Worm (Caenorhabditis elegans): ENCODE results near the gene R13A1.5.

Gene R13A1.5

ce11 chrIV:7195734-7196133, 4.1 kb upstream of the R13A1.5 start, which contains the start of gene best-16:
Gene best-16, minus strand, starts transcription at chrIV:7195834.
- no peak for TF ChIP-seq T22C8.4 (GFP tag; IDR thresholded peaks at IDR 0.05)

ce11 chrIV:7190409-7190808, 1.2 kb downstream of the R13A1.5 start:
- no peak for TF ChIP-seq ztf-23 (GFP tag; IDR thresholded peaks at IDR 0.05)
- no peak for TF ChIP-seq klf-2 (GFP tag; conservative IDR thresholded peaks at IDR 0.05)
- TF ChIP-seq med-1 (GFP tag; optimal IDR thresholded peaks at IDR 0.05; ENCODE audit: insufficient read depth) = no peak
- no peak for TF ChIP-seq flt-1 (GFP tag; IDR thresholded peaks at IDR 0.05)

- TF ChIP-seq ztf-29 (GFP tag; IDR thresholded peaks at IDR 0.05) (no peak), ztf-23 (GFP tag; IDR thresholded peaks at IDR 0.05) (no peak), flt-1 (GFP tag; IDR thresholded peaks at IDR 0.05) (no peak), tab-1 (GFP tag; IDR thresholded peaks at IDR 0.05) (no peak), ref-1 (GFP tag; conservative IDR thresholded peaks at IDR 0.05) (no peak), klf-2 (GFP tag; conservative IDR thresholded peaks at IDR 0.05) (no peak), cog-1 (tag; optimal IDR thresholded peaks at IDR 0.05) (no peak), med-1 (GFP tag; optimal IDR thresholded peaks at IDR 0.05; ENCODE audit: insufficient read depth) (no peak), T22C8.4 (GFP tag; IDR thresholded peaks at IDR 0.05) (no peak)
Observed at ce11 chrIV:7188528-7189422, 2.9 kb downstream of the R13A1.5 start, which contains the start of gene srlf-7. Gene srlf-7, plus strand, starts transcription at chrIV:7189287.

- TF ChIP-seq ztf-23 (GFP tag; IDR thresholded peaks at IDR 0.05) (no peak), T22C8.4 (GFP tag; IDR thresholded peaks at IDR 0.05) (no peak), ref-1 (GFP tag; conservative IDR thresholded peaks at IDR 0.05) (no peak), cog-1 (tag; optimal IDR thresholded peaks at IDR 0.05) (no peak), flt-1 (GFP tag; IDR thresholded peaks at IDR 0.05) (no peak), tab-1 (GFP tag; IDR thresholded peaks at IDR 0.05) (no peak), med-1 (GFP tag; optimal IDR thresholded peaks at IDR 0.05; ENCODE audit: insufficient read depth) (no peak), ztf-29 (GFP tag; IDR thresholded peaks at IDR 0.05) (no peak)
Observed at ce11 chrIV:7188030-7188429, 3.6 kb downstream of the R13A1.5 start, which contains the start of gene C42D4.13. Gene C42D4.13, minus strand, starts transcription at chrIV:7188130.

DNA sequence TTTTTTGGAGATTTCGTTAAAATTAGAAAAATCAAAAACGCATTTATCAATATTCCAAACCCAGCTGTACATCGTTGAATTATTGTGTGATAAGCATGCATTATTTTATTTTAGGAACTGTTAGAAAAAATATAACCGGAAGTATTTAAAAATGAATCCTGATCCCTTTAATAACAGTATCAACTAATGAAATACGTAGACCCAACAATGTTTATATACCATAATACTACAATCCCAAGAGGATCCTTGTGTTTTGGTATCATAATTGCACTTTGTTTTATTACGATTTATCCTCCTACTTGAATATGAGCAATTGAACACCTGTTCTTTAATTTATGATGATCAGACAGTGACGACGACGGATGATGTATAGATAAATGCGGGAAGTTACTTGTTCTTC, 4.9 kb downstream of the R13A1.5 start, which contains the start of gene str-249:
TSS of gene str-249 (minus strand) at position 101 of the 400 bp plus-strand sequence.
- no peak for TF ChIP-seq cog-1 (tag; optimal IDR thresholded peaks at IDR 0.05)

DNA sequence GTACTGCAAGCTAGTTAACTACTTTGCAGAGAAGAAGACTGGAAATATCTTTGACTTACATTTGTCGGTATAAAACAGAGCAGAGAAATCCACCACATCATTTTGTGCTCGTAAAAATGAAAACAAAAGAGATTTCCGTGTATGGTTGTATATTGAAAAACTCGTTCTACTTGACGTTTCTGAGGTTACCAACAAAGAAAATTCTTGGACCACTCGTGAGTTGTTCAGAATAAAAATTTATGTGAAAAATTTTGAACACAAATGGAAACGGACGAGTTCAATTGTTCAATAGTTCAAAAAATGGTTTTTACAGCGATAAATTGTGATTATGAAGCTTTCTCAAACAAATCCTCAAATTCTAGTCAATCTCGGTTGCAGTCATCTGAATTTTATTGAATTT, 7.0 kb downstream of the R13A1.5 start, which contains the start of gene clec-179:
TSS of gene clec-179 (minus strand) at position 101 of the 400 bp plus-strand sequence.
- TF ChIP-seq tab-1 (GFP tag; IDR thresholded peaks at IDR 0.05) (no peak), cog-1 (tag; optimal IDR thresholded peaks at IDR 0.05) (no peak), ztf-23 (GFP tag; IDR thresholded peaks at IDR 0.05) (no peak)

DNA sequence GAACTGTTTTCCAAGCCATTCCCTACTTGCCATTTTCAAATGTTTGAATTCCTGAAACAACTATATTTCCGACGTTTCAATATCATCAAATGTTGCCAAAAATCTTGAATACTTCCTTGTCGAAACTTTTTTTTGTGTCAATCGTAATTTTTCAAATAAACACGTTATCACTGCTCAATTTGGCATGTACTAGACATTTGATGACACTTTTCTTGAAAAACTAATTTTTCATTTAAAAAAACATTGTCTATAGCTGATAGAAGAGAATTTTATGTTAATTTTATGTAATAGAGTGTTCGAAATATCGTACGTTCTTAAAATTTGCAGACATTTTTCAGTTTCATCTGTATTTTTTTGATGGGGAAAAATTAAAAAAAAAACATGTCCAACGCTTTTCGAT, 8.8 kb downstream of the R13A1.5 start:
- TF ChIP-seq ref-1 (GFP tag; conservative IDR thresholded peaks at IDR 0.05) (no peak), klf-2 (GFP tag; conservative IDR thresholded peaks at IDR 0.05) (no peak), cog-1 (tag; optimal IDR thresholded peaks at IDR 0.05) (no peak), flt-1 (GFP tag; IDR thresholded peaks at IDR 0.05) (no peak)

DNA sequence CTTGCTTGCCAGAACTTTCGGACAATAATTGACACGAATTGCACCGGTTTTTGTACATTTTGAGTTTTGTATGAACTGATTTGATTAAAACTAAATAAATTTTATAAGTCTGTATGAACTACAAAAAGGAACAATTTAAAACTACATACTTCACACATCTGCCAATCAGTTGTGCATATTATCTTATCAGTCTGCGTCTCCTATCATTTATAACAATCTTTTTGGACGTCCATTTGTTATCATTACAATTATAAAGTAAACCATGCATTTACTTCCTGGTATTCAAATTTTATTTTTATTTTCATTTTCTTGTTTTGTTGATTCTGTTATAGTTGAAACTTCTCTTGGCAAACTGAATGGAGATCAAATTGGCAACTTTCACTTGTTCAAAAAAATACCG, 11.3 kb downstream of the R13A1.5 start, which contains the start of gene cest-10:
TSS of gene cest-10 (plus strand) at position 254 of the 400 bp plus-strand sequence.
- TF ChIP-seq ztf-29 (GFP tag; IDR thresholded peaks at IDR 0.05) = no peak
- no peak for TF ChIP-seq T22C8.4 (GFP tag; IDR thresholded peaks at IDR 0.05)
- TF ChIP-seq cog-1 (tag; optimal IDR thresholded peaks at IDR 0.05) = no peak
- no peak for TF ChIP-seq ref-1 (GFP tag; conservative IDR thresholded peaks at IDR 0.05)
- no peak for TF ChIP-seq tab-1 (GFP tag; IDR thresholded peaks at IDR 0.05)
- no peak for TF ChIP-seq klf-2 (GFP tag; conservative IDR thresholded peaks at IDR 0.05)
- no peak for TF ChIP-seq med-1 (GFP tag; optimal IDR thresholded peaks at IDR 0.05; ENCODE audit: insufficient read depth)

DNA sequence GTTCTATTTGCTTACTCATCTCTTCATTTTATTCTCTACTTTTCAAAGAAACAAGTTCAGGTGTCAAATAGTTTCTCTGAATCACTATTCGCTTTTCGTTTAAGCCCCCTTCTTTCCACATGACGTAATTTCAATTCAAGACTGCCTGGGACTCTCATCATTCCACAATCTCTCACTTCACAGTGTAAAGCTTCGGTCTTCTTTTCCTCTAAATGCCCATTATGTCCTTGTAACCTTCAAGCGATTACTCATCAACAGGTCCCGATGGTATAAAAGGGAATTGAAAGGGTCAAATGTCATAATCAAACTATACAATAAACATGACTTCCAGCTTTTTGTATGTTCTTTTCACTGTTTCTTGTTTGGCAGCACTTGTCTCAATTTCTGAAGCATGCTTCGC, 12.7 kb downstream of the R13A1.5 start, which contains the start of gene C42D4.3:
TSS of gene C42D4.3 (plus strand) at position 298 of the 400 bp plus-strand sequence.
- TF ChIP-seq klf-2 (GFP tag; conservative IDR thresholded peaks at IDR 0.05) (no peak), cog-1 (tag; optimal IDR thresholded peaks at IDR 0.05) (no peak), ref-1 (GFP tag; conservative IDR thresholded peaks at IDR 0.05) (no peak), med-1 (GFP tag; optimal IDR thresholded peaks at IDR 0.05; ENCODE audit: insufficient read depth) (no peak), tab-1 (GFP tag; IDR thresholded peaks at IDR 0.05) (no peak), ztf-23 (GFP tag; IDR thresholded peaks at IDR 0.05) (no peak), flt-1 (GFP tag; IDR thresholded peaks at IDR 0.05) (no peak), ztf-29 (GFP tag; IDR thresholded peaks at IDR 0.05) (no peak), T22C8.4 (GFP tag; IDR thresholded peaks at IDR 0.05) (no peak)

ce11 chrIV:7176887-7177286, 14.8 kb downstream of the R13A1.5 start, which contains the start of gene str-44:
Gene str-44, plus strand, starts transcription at chrIV:7177187.
- TF ChIP-seq flt-1 (GFP tag; IDR thresholded peaks at IDR 0.05) (no peak), cog-1 (tag; optimal IDR thresholded peaks at IDR 0.05) (no peak), ref-1 (GFP tag; conservative IDR thresholded peaks at IDR 0.05) (no peak), tab-1 (GFP tag; IDR thresholded peaks at IDR 0.05) (no peak), klf-2 (GFP tag; conservative IDR thresholded peaks at IDR 0.05) (no peak), ztf-23 (GFP tag; IDR thresholded peaks at IDR 0.05) (no peak), med-1 (GFP tag; optimal IDR thresholded peaks at IDR 0.05; ENCODE audit: insufficient read depth) (no peak), ztf-29 (GFP tag; IDR thresholded peaks at IDR 0.05) (no peak), T22C8.4 (GFP tag; IDR thresholded peaks at IDR 0.05) (no peak)

Measured in whole organism, midembryonic.